Worm (Caenorhabditis elegans): Measurements from ENCODE around the gene Y69A2AR.32.

- TF ChIP-seq flt-1 (GFP tag; IDR thresholded peaks at IDR 0.05): no peak
- no peak for TF ChIP-seq ztf-23 (GFP tag; IDR thresholded peaks at IDR 0.05)
- TF ChIP-seq T22C8.4 (GFP tag; IDR thresholded peaks at IDR 0.05): no peak
- no peak for TF ChIP-seq cog-1 (tag; optimal IDR thresholded peaks at IDR 0.05)
- TF ChIP-seq tab-1 (GFP tag; IDR thresholded peaks at IDR 0.05): no peak
- no peak for TF ChIP-seq ztf-29 (GFP tag; IDR thresholded peaks at IDR 0.05)
- TF ChIP-seq klf-2 (GFP tag; conservative IDR thresholded peaks at IDR 0.05): no peak
- no peak for TF ChIP-seq ref-1 (GFP tag; conservative IDR thresholded peaks at IDR 0.05)
These were observed 19.9 kb downstream of the Y69A2AR.32 start for ce11 chrIV:2630145-2630544.

Data from whole organism, midembryonic.